Fruit fly (Drosophila melanogaster) whole organism, embryonic: ENCODE results near the gene GstD10.

Source experiments
- Antp ChIP-seq: fragments of 200-800 bp; sonication (Bioruptor generic); optimal IDR thresholded peaks from 3 replicates; lab custom pipeline; 2016; ENCODE audit warnings: missing biosample characterization, missing genetic modification characterization
- Atf3 ChIP-seq: fragments of 200-800 bp; sonication (Bioruptor generic); optimal IDR thresholded peaks from 3 replicates; lab custom pipeline; 2016; ENCODE audit warnings: missing biosample characterization, missing genetic modification characterization
- B-H1 ChIP-seq: fragments of 200-800 bp; sonication (Bioruptor generic); IDR thresholded peaks from 3 replicates; pipeline ENCODE4 v1.3.6; 2022; ENCODE audit warnings: missing biosample characterization, missing genetic modification characterization
- CG10267 ChIP-seq: fragments of 200-800 bp; sonication (Bioruptor generic); optimal IDR thresholded peaks from 2 replicates; lab custom pipeline; 2018; ENCODE audit warnings: missing biosample characterization, mild to moderate bottlenecking, missing genetic modification characterization, moderate library complexity
- CG10654 ChIP-seq: fragments of 200-800 bp; sonication (Bioruptor generic); optimal IDR thresholded peaks from 2 replicates; lab custom pipeline; 2016; ENCODE audit warnings: missing biosample characterization, missing genetic modification characterization
- CG10979 ChIP-seq: fragments of 200-800 bp; sonication (Bioruptor generic); optimal IDR thresholded peaks from 2 replicates; lab custom pipeline; 2018; ENCODE audit warnings: missing biosample characterization, mild to moderate bottlenecking, missing genetic modification characterization, moderate library complexity
- CG11696 ChIP-seq: fragments of 200-800 bp; sonication (Bioruptor generic); IDR thresholded peaks from 2 replicates; pipeline ENCODE4 v1.3.6; 2022; ENCODE audit warnings: missing biosample characterization, missing genetic modification characterization
- CG12155 ChIP-seq: fragments of 200-800 bp; sonication (Bioruptor generic); optimal IDR thresholded peaks from 3 replicates; lab custom pipeline; 2016; ENCODE audit warnings: missing biosample characterization, missing genetic modification characterization
- CG13424 ChIP-seq: fragments of 200-800 bp; sonication (Bioruptor generic); optimal IDR thresholded peaks from 2 replicates; lab custom pipeline; 2019; ENCODE audit warnings: missing biosample characterization, mild to moderate bottlenecking, missing genetic modification characterization, moderate library complexity
- CG14441 ChIP-seq: fragments of 200-800 bp; sonication (Bioruptor generic); IDR thresholded peaks from 2 replicates; pipeline ENCODE4 v1.3.6; 2022; ENCODE audit warnings: missing biosample characterization, missing genetic modification characterization
- CG1603 ChIP-seq: fragments of 200-800 bp; sonication (Bioruptor generic); optimal IDR thresholded peaks from 2 replicates; lab custom pipeline; 2019; ENCODE audit warnings: missing biosample characterization, mild to moderate bottlenecking, missing genetic modification characterization, moderate library complexity
- CG17612 ChIP-seq: fragments of 200-800 bp; sonication (Bioruptor generic); IDR thresholded peaks from 2 replicates; pipeline ENCODE4 v1.3.6; 2022; ENCODE audit warnings: missing biosample characterization, missing genetic modification characterization
- CG17912 ChIP-seq: fragments of 200-800 bp; sonication (Bioruptor generic); optimal IDR thresholded peaks from 2 replicates; lab custom pipeline; 2018; ENCODE audit warnings: missing biosample characterization, mild to moderate bottlenecking, missing genetic modification characterization
- CG30403 ChIP-seq: fragments of 200-800 bp; sonication (Bioruptor generic); optimal IDR thresholded peaks from 3 replicates; lab custom pipeline; 2016; ENCODE audit warnings: missing biosample characterization, missing genetic modification characterization
- CG31441 ChIP-seq: fragments of 200-800 bp; sonication (Bioruptor generic); IDR thresholded peaks from 2 replicates; pipeline ENCODE4 v1.3.6; 2022; ENCODE audit warnings: missing biosample characterization, missing genetic modification characterization
- CG42726 ChIP-seq: fragments of 200-800 bp; sonication (Bioruptor generic); IDR thresholded peaks from 2 replicates; pipeline ENCODE4 v1.3.6; 2022; ENCODE audit warnings: missing biosample characterization, missing genetic modification characterization; ENCODE audit not compliant: partially characterized antibody
- CG4328 ChIP-seq: fragments of 200-800 bp; sonication (Bioruptor generic); optimal IDR thresholded peaks from 3 replicates; lab custom pipeline; 2017; ENCODE audit warnings: missing biosample characterization, missing genetic modification reagents, missing genetic modification characterization
- CG4360 ChIP-seq: fragments of 200-800 bp; sonication (Bioruptor generic); IDR thresholded peaks from 2 replicates; pipeline ENCODE4 v1.3.6; 2022; ENCODE audit warnings: missing biosample characterization, missing genetic modification characterization
- CG4854 ChIP-seq: fragments of 200-800 bp; sonication (Bioruptor generic); optimal IDR thresholded peaks from 2 replicates; lab custom pipeline; 2016; ENCODE audit warnings: missing biosample characterization, missing genetic modification characterization, inconsistent platforms
- CG7839 ChIP-seq: fragments of 200-800 bp; sonication (Bioruptor generic); optimal IDR thresholded peaks from 3 replicates; lab custom pipeline; 2018; ENCODE audit warnings: missing biosample characterization, mild to moderate bottlenecking, missing genetic modification characterization, moderate library complexity
- CG8359 ChIP-seq: fragments of 200-800 bp; sonication (Bioruptor generic); optimal IDR thresholded peaks from 2 replicates; lab custom pipeline; 2017; ENCODE audit warnings: missing biosample characterization, mild to moderate bottlenecking, missing genetic modification characterization, borderline replicate concordance
- Chrac-16 ChIP-seq: fragments of 200-800 bp; sonication (Bioruptor generic); optimal IDR thresholded peaks from 3 replicates; lab custom pipeline; 2016; ENCODE audit warnings: missing biosample characterization, missing genetic modification characterization
- D19B ChIP-seq: fragments of 200-800 bp; sonication (Bioruptor generic); optimal IDR thresholded peaks from 2 replicates; lab custom pipeline; 2017; ENCODE audit warnings: missing biosample characterization, mild to moderate bottlenecking, missing genetic modification characterization
- Dbx ChIP-seq: fragments of 200-800 bp; sonication (Bioruptor generic); IDR thresholded peaks from 3 replicates; pipeline ENCODE4 v1.3.6; 2022; ENCODE audit warnings: missing biosample characterization, missing genetic modification characterization
- Dek ChIP-seq: fragments of 200-800 bp; sonication (Bioruptor generic); optimal IDR thresholded peaks from 3 replicates; lab custom pipeline; 2019; ENCODE audit warnings: missing biosample characterization, mild to moderate bottlenecking, missing genetic modification characterization, moderate library complexity
- Doc3 ChIP-seq: fragments of 200-800 bp; sonication (Bioruptor generic); IDR thresholded peaks from 3 replicates; pipeline ENCODE4 v1.3.6; 2022; ENCODE audit warnings: missing biosample characterization, missing genetic modification characterization; ENCODE audit not compliant: partially characterized antibody
- Dp ChIP-seq: fragments of 200-800 bp; sonication (Bioruptor generic); optimal IDR thresholded peaks from 2 replicates; lab custom pipeline; 2018; ENCODE audit warnings: missing biosample characterization, mild to moderate bottlenecking, missing genetic modification characterization, moderate library complexity
- Ets65A ChIP-seq: fragments of 200-800 bp; sonication (Bioruptor generic); peaks from one replicate; lab custom pipeline; 2016; ENCODE audit warnings: missing biosample characterization, missing genetic modification characterization
- H15 ChIP-seq: fragments of 200-800 bp; sonication (Bioruptor generic); IDR thresholded peaks from 3 replicates; pipeline ENCODE4 v1.3.6; 2022; ENCODE audit warnings: missing biosample characterization, missing genetic modification characterization
- Hr51 ChIP-seq, 2 experiments: fragments of 200-800 bp; sonication (Bioruptor generic); optimal IDR thresholded peaks; 2 replicates in 1 of 2; 3 replicates in 1 of 2; lab custom pipeline; 2016 to 2018; ENCODE audit warnings: missing biosample characterization in 2 of 2, missing genetic modification characterization in 2 of 2, mild to moderate bottlenecking in 1 of 2, moderate library complexity in 1 of 2
- Lhr ChIP-seq: fragments of 200-800 bp; sonication (Bioruptor generic); optimal IDR thresholded peaks from 3 replicates; lab custom pipeline; 2017; ENCODE audit warnings: mild to moderate bottlenecking, missing biosample characterization, missing genetic modification reagents, missing genetic modification characterization
- Mrtf ChIP-seq: fragments of 200-800 bp; sonication (Bioruptor generic); IDR thresholded peaks from 3 replicates; pipeline ENCODE4 v1.3.6; 2022; ENCODE audit warnings: missing biosample characterization, missing genetic modification characterization
- Nf-YA ChIP-seq: fragments of 200-800 bp; sonication (Bioruptor generic); IDR thresholded peaks from 2 replicates; pipeline ENCODE4 v1.3.6; 2022; ENCODE audit warnings: missing biosample characterization, missing genetic modification characterization
- ac ChIP-seq: fragments of 200-800 bp; sonication (Bioruptor generic); optimal IDR thresholded peaks from 3 replicates; lab custom pipeline; 2017; ENCODE audit warnings: missing biosample characterization, mild to moderate bottlenecking, missing genetic modification characterization
- bab2 ChIP-seq: fragments of 200-800 bp; sonication (Bioruptor generic); optimal IDR thresholded peaks from 2 replicates; lab custom pipeline; 2016; ENCODE audit warnings: missing biosample characterization, missing genetic modification characterization
- bcd ChIP-seq: fragments of 200-800 bp; sonication (Bioruptor generic); optimal IDR thresholded peaks from 2 replicates; lab custom pipeline; 2017; ENCODE audit warnings: missing biosample characterization, mild to moderate bottlenecking, missing genetic modification characterization
- bowl ChIP-seq: fragments of 200-800 bp; sonication (Bioruptor generic); IDR thresholded peaks from 2 replicates; pipeline ENCODE4 v1.3.6; 2022; ENCODE audit warnings: missing biosample characterization, missing genetic modification characterization
- crp ChIP-seq, 2 experiments: fragments of 200-800 bp; sonication (Bioruptor generic); optimal IDR thresholded peaks; 2 replicates in 1 of 2; 3 replicates in 1 of 2; lab custom pipeline; 2017; ENCODE audit warnings: missing biosample characterization in 2 of 2, missing genetic modification characterization in 2 of 2, mild to moderate bottlenecking in 1 of 2, moderate library complexity in 1 of 2
- cwo ChIP-seq: fragments of 200-800 bp; sonication (Bioruptor generic); optimal IDR thresholded peaks from 3 replicates; lab custom pipeline; 2017; ENCODE audit warnings: missing biosample characterization, missing genetic modification characterization, mild to moderate bottlenecking, moderate library complexity, missing genetic modification reagents
- dan ChIP-seq: fragments of 200-800 bp; sonication (Bioruptor generic); IDR thresholded peaks from 2 replicates; pipeline ENCODE4 v1.3.6; 2022; ENCODE audit warnings: missing biosample characterization, missing genetic modification characterization
- dpn ChIP-seq, 2 experiments: fragments of 200-800 bp; sonication (Bioruptor generic); optimal IDR thresholded peaks; 3 replicates each; lab custom pipeline; 2016; ENCODE audit warnings: missing biosample characterization in 2 of 2, missing genetic modification characterization in 2 of 2
- fru ChIP-seq: fragments of >200 bp; optimal IDR thresholded peaks from 2 replicates; lab custom pipeline; 2017
- hbn ChIP-seq: fragments of 200-800 bp; sonication (Bioruptor generic); IDR thresholded peaks from 2 replicates; pipeline ENCODE4 v1.3.6; 2022; ENCODE audit warnings: missing biosample characterization, missing genetic modification characterization; ENCODE audit not compliant: partially characterized antibody
- her ChIP-seq: fragments of 200-800 bp; sonication (Bioruptor generic); optimal IDR thresholded peaks from 2 replicates; lab custom pipeline; 2016; ENCODE audit warnings: missing biosample characterization, missing genetic modification characterization
- maf-S ChIP-seq: fragments of 200-800 bp; sonication (Bioruptor generic); optimal IDR thresholded peaks from 2 replicates; lab custom pipeline; 2016; ENCODE audit warnings: missing biosample characterization, missing genetic modification characterization
- nmo ChIP-seq: fragments of 200-800 bp; sonication (Bioruptor generic); optimal IDR thresholded peaks from 2 replicates; lab custom pipeline; 2018; ENCODE audit warnings: missing biosample characterization, mild to moderate bottlenecking, missing genetic modification characterization, moderate library complexity
- ranshi ChIP-seq: fragments of 200-800 bp; sonication (Bioruptor generic); IDR thresholded peaks from 2 replicates; pipeline ENCODE4 v1.3.6; 2022; ENCODE audit warnings: missing biosample characterization, missing genetic modification characterization
- slp2 ChIP-seq: fragments of 200-800 bp; sonication (Bioruptor generic); optimal IDR thresholded peaks from 2 replicates; lab custom pipeline; 2016; ENCODE audit warnings: missing biosample characterization, missing genetic modification characterization
- sna ChIP-seq: fragments of 200-800 bp; sonication (Bioruptor generic); IDR thresholded peaks from 2 replicates; pipeline ENCODE4 v1.3.6; 2022; ENCODE audit warnings: missing biosample characterization, missing genetic modification characterization; ENCODE audit not compliant: partially characterized antibody
- sqz ChIP-seq: fragments of 200-800 bp; sonication (Bioruptor generic); optimal IDR thresholded peaks from 3 replicates; lab custom pipeline; 2018; ENCODE audit warnings: missing biosample characterization, mild to moderate bottlenecking, missing genetic modification characterization
- sr ChIP-seq: fragments of 200-800 bp; sonication (Bioruptor generic); IDR thresholded peaks from 3 replicates; pipeline ENCODE4 v1.3.6; 2022; ENCODE audit warnings: missing biosample characterization, missing genetic modification characterization

The GstD10 gene

DNA sequence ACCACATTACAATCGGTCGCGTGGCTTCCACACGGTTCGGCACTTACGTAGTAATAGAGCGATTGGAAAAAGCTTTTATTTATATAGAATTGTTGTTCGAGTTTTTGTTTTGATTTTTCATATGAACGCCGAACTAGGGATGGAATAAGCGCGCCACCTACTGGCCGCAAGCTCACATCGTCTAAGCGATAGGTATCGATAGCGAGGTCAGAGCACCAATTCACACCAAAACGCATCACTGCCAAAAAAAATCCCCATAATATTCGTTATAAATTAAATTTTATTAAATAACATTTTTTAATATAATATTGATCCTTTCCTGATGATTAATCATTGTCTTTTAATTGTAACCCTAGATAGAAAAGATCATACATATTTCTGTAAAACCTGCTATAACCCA is 15.0 kb downstream of the GstD10 start, which contains the start of gene CG10038 (continued):
- TF ChIP-seq nmo (GFP tag; lab: Kevin White, UChicago) (peak; percentile 69), B-H1 (no peak), fru (lab: Kevin White, UChicago) (no peak), dan (GFP tag; lab: Robert Waterston, UW) (no peak), CG10267 (tag; lab: Kevin White, UChicago) (peak; percentile 55), Hr51 (GFP tag; optimal IDR thresholded peaks at IDR 0.05; lab: Kevin White, UChicago) (peak; percentile 43 to 53), Dbx (GFP tag; lab: Robert Waterston, UW) (peak; percentile 59; the same call in 2 of the 3 replicates), CG14441 (no peak), H15 (GFP tag; lab: Robert Waterston, UW) (peak; percentile 42; the same call in 1 of the 3 replicates), CG10654 (GFP tag; lab: Kevin White, UChicago) (peak; percentile 3), CG4328 (GFP tag; lab: Kevin White, UChicago) (no peak), CG10979 (tag; lab: Kevin White, UChicago) (peak; percentile 21), dpn (GFP tag; optimal IDR thresholded peaks at IDR 0.05; lab: Kevin White, UChicago) (peak; percentile 29 to 58), CG1603 (tag; lab: Kevin White, UChicago) (peak; percentile 69), Nf-YA (GFP tag; lab: Robert Waterston, UW) (no peak), Mrtf (GFP tag; lab: Robert Waterston, UW) (0 out of 3 replicates have a peak, but pooled peaks have one; percentile 28), hbn (GFP tag; lab: Robert Waterston, UW) (peak; percentile 90), sna (peak; percentile 89), CG17612 (GFP tag; lab: Robert Waterston, UW) (no peak), bcd (GFP tag; lab: Kevin White, UChicago) (peak; percentile 41), CG4360 (GFP tag; lab: Robert Waterston, UW) (0 out of 2 replicates have a peak, but pooled peaks have one; percentile 26), Chrac-16 (GFP tag; lab: Kevin White, UChicago) (peak; percentile 16), CG12155 (GFP tag; lab: Kevin White, UChicago) (peak; percentile 12), Dek (tag; lab: Kevin White, UChicago) (peak; percentile 60), her (GFP tag; lab: Kevin White, UChicago) (no peak), Doc3 (GFP tag; lab: Robert Waterston, UW) (peak; percentile 91), Lhr (GFP tag; lab: Kevin White, UChicago) (peak; percentile 74), cwo (GFP tag; lab: Kevin White, UChicago) (no peak), CG42726 (GFP tag; lab: Robert Waterston, UW) (peak; percentile 97), maf-S (peak; percentile 6), Dp (GFP tag; lab: Kevin White, UChicago) (peak; percentile 59), CG31441 (peak; percentile 43; the same call in 1 of the 2 replicates), D19B (no peak), bab2 (GFP tag; lab: Kevin White, UChicago) (no peak), CG13424 (peak; percentile 41), sqz (GFP tag; lab: Kevin White, UChicago) (peak; percentile 28), CG11696 (no peak), CG7839 (peak; percentile 32), CG30403 (GFP tag; lab: Kevin White, UChicago) (peak; percentile 63), sr (GFP tag; lab: Robert Waterston, UW) (no peak), CG17912 (GFP tag; lab: Kevin White, UChicago) (no peak), Ets65A (GFP tag; lab: Kevin White, UChicago) (peak; percentile 93), crp (GFP tag; optimal IDR thresholded peaks at IDR 0.05; lab: Kevin White, UChicago) (peak in 1 of 2 experiments; percentile 23), CG4854 (GFP tag; lab: Kevin White, UChicago) (no peak), bowl (no peak), Antp (GFP tag; lab: Kevin White, UChicago) (peak; percentile 29), CG8359 (no peak), ac (GFP tag; lab: Kevin White, UChicago) (no peak), Atf3 (GFP tag; lab: Kevin White, UChicago) (no peak), slp2 (peak; percentile 1), ranshi (GFP tag; lab: Robert Waterston, UW) (no peak)
